Worm (Caenorhabditis elegans): ENCODE data around the gene cul-5.

cul-5 gene

ce11 chrV:10179235-10179634 is at the start of gene cul-5:
Gene cul-5, plus strand, starts transcription at chrV:10179535.
- TF ChIP-seq ceh-36 (tag; optimal IDR thresholded peaks at IDR 0.05) (no peak), B0310.2 (tag; optimal IDR thresholded peaks at IDR 0.05) (no peak), ceh-13 (GFP tag; optimal IDR thresholded peaks at IDR 0.05) (no peak), scrt-1 (GFP tag; IDR thresholded peaks at IDR 0.05) (no peak), flt-1 (GFP tag; IDR thresholded peaks at IDR 0.05) (no peak), hmg-4 (GFP tag; optimal IDR thresholded peaks at IDR 0.05) (no peak), sea-1 (GFP tag; conservative IDR thresholded peaks at IDR 0.05) (no peak), hnd-1 (tag; optimal IDR thresholded peaks at IDR 0.05) (no peak), F13C5.2 (tag; optimal IDR thresholded peaks at IDR 0.05) (no peak), tbx-37 (GFP tag; conservative IDR thresholded peaks at IDR 0.05) (no peak), tra-4 (tag; optimal IDR thresholded peaks at IDR 0.05) (no peak), pes-1 (GFP tag; IDR thresholded peaks at IDR 0.05) (no peak), aly-1 (tag; optimal IDR thresholded peaks at IDR 0.05) (no peak), hmbx-1 (tag; optimal IDR thresholded peaks at IDR 0.05) (no peak), tbx-11 (GFP tag; IDR thresholded peaks at IDR 0.05) (no peak), ama-1 (optimal IDR thresholded peaks at IDR 0.05) (no peak), ets-7 (tag; optimal IDR thresholded peaks at IDR 0.05) (no peak)

ce11 chrV:10130195-10130594 is 49.1 kb upstream of the cul-5 start, which contains the start of gene aos-1:
Gene aos-1, minus strand, starts transcription at chrV:10130295.
- TF ChIP-seq ama-1 (optimal IDR thresholded peaks at IDR 0.05) (no peak), B0310.2 (tag; optimal IDR thresholded peaks at IDR 0.05) (no peak), aly-1 (tag; optimal IDR thresholded peaks at IDR 0.05) (no peak), sea-1 (GFP tag; conservative IDR thresholded peaks at IDR 0.05) (no peak)

- TF ChIP-seq hmbx-1 (tag; optimal IDR thresholded peaks at IDR 0.05), result no peak
- TF ChIP-seq scrt-1 (GFP tag; IDR thresholded peaks at IDR 0.05), result no peak
- no peak for TF ChIP-seq hnd-1 (tag; optimal IDR thresholded peaks at IDR 0.05)
- TF ChIP-seq pes-1 (GFP tag; IDR thresholded peaks at IDR 0.05), result no peak
- TF ChIP-seq ets-7 (tag; optimal IDR thresholded peaks at IDR 0.05), result no peak
- TF ChIP-seq hmg-4 (GFP tag; optimal IDR thresholded peaks at IDR 0.05), result no peak
- TF ChIP-seq tbx-11 (GFP tag; IDR thresholded peaks at IDR 0.05), result no peak
- no peak for TF ChIP-seq flt-1 (GFP tag; IDR thresholded peaks at IDR 0.05)
- no peak for TF ChIP-seq ama-1 (optimal IDR thresholded peaks at IDR 0.05)
- no peak for TF ChIP-seq ceh-13 (GFP tag; optimal IDR thresholded peaks at IDR 0.05)
- TF ChIP-seq aly-1 (tag; optimal IDR thresholded peaks at IDR 0.05), result no peak
- no peak for TF ChIP-seq B0310.2 (tag; optimal IDR thresholded peaks at IDR 0.05)
These were observed 46.1 kb upstream of the cul-5 start for ce11 chrV:10133277-10133676.

- TF ChIP-seq ceh-36 (tag; optimal IDR thresholded peaks at IDR 0.05), result no peak
- TF ChIP-seq ets-7 (tag; optimal IDR thresholded peaks at IDR 0.05), result no peak
- TF ChIP-seq ceh-13 (GFP tag; optimal IDR thresholded peaks at IDR 0.05), result no peak
- TF ChIP-seq tbx-11 (GFP tag; IDR thresholded peaks at IDR 0.05), result no peak
- no peak for TF ChIP-seq tbx-37 (GFP tag; conservative IDR thresholded peaks at IDR 0.05)
- no peak for TF ChIP-seq F13C5.2 (tag; optimal IDR thresholded peaks at IDR 0.05)
- no peak for TF ChIP-seq pes-1 (GFP tag; IDR thresholded peaks at IDR 0.05)
- no peak for TF ChIP-seq hmbx-1 (tag; optimal IDR thresholded peaks at IDR 0.05)
- TF ChIP-seq scrt-1 (GFP tag; IDR thresholded peaks at IDR 0.05), result no peak
- no peak for TF ChIP-seq hmg-4 (GFP tag; optimal IDR thresholded peaks at IDR 0.05)
- no peak for TF ChIP-seq sea-1 (GFP tag; conservative IDR thresholded peaks at IDR 0.05)
- TF ChIP-seq ama-1 (optimal IDR thresholded peaks at IDR 0.05), result no peak
- TF ChIP-seq B0310.2 (tag; optimal IDR thresholded peaks at IDR 0.05), result no peak
These were observed 45.1 kb upstream of the cul-5 start, which contains the start of the genes C08B6.18, wdr-20 and C08B6.8 for ce11 chrV:10134077-10134693. Gene C08B6.18, minus strand, starts transcription at chrV:10134127. Gene wdr-20, minus strand, starts transcription at chrV:10134158. Gene C08B6.8, plus strand, starts transcription at chrV:10134643.

- TF ChIP-seq hmg-4 (GFP tag; optimal IDR thresholded peaks at IDR 0.05) (no peak), tbx-37 (GFP tag; conservative IDR thresholded peaks at IDR 0.05) (no peak), tbx-11 (GFP tag; IDR thresholded peaks at IDR 0.05) (no peak), hnd-1 (tag; optimal IDR thresholded peaks at IDR 0.05) (no peak), sea-1 (GFP tag; conservative IDR thresholded peaks at IDR 0.05) (no peak), aly-1 (tag; optimal IDR thresholded peaks at IDR 0.05) (no peak), scrt-1 (GFP tag; IDR thresholded peaks at IDR 0.05) (no peak), hmbx-1 (tag; optimal IDR thresholded peaks at IDR 0.05) (no peak)
These were observed 33.7 kb upstream of the cul-5 start, which contains the start of gene C51E3.9 for ce11 chrV:10145653-10146052. Gene C51E3.9, plus strand, starts transcription at chrV:10145953.

- TF ChIP-seq ets-7 (tag; optimal IDR thresholded peaks at IDR 0.05) (no peak), pes-1 (GFP tag; IDR thresholded peaks at IDR 0.05) (no peak), aly-1 (tag; optimal IDR thresholded peaks at IDR 0.05) (no peak), tbx-11 (GFP tag; IDR thresholded peaks at IDR 0.05) (no peak), scrt-1 (GFP tag; IDR thresholded peaks at IDR 0.05) (no peak), B0310.2 (tag; optimal IDR thresholded peaks at IDR 0.05) (no peak), hmg-4 (GFP tag; optimal IDR thresholded peaks at IDR 0.05) (no peak), hmbx-1 (tag; optimal IDR thresholded peaks at IDR 0.05) (no peak), sea-1 (GFP tag; conservative IDR thresholded peaks at IDR 0.05) (no peak), ceh-13 (GFP tag; optimal IDR thresholded peaks at IDR 0.05) (no peak), ama-1 (optimal IDR thresholded peaks at IDR 0.05) (no peak), flt-1 (GFP tag; IDR thresholded peaks at IDR 0.05) (no peak), hnd-1 (tag; optimal IDR thresholded peaks at IDR 0.05) (no peak), tbx-37 (GFP tag; conservative IDR thresholded peaks at IDR 0.05) (no peak), ceh-36 (tag; optimal IDR thresholded peaks at IDR 0.05) (no peak), F13C5.2 (tag; optimal IDR thresholded peaks at IDR 0.05) (no peak), tra-4 (tag; optimal IDR thresholded peaks at IDR 0.05) (no peak)
These were observed 32.5 kb upstream of the cul-5 start for ce11 chrV:10146787-10147186.

- no peak for TF ChIP-seq scrt-1 (GFP tag; IDR thresholded peaks at IDR 0.05)
These were observed 31.0 kb upstream of the cul-5 start, which contains the start of gene srsx-26 for ce11 chrV:10148352-10148751. Gene srsx-26, plus strand, starts transcription at chrV:10148652.

ce11 chrV:10149728-10150127 is 29.6 kb upstream of the cul-5 start, which contains the start of gene srsx-27:
Gene srsx-27, plus strand, starts transcription at chrV:10150028.
- TF ChIP-seq ceh-13 (GFP tag; optimal IDR thresholded peaks at IDR 0.05), result no peak
- no peak for TF ChIP-seq pes-1 (GFP tag; IDR thresholded peaks at IDR 0.05)
- no peak for TF ChIP-seq B0310.2 (tag; optimal IDR thresholded peaks at IDR 0.05)
- TF ChIP-seq tbx-11 (GFP tag; IDR thresholded peaks at IDR 0.05), result no peak
- TF ChIP-seq flt-1 (GFP tag; IDR thresholded peaks at IDR 0.05), result no peak
- no peak for TF ChIP-seq tra-4 (tag; optimal IDR thresholded peaks at IDR 0.05)
- TF ChIP-seq hmg-4 (GFP tag; optimal IDR thresholded peaks at IDR 0.05), result no peak
- TF ChIP-seq sea-1 (GFP tag; conservative IDR thresholded peaks at IDR 0.05), result no peak
- TF ChIP-seq ets-7 (tag; optimal IDR thresholded peaks at IDR 0.05), result no peak
- TF ChIP-seq hmbx-1 (tag; optimal IDR thresholded peaks at IDR 0.05), result no peak
- TF ChIP-seq scrt-1 (GFP tag; IDR thresholded peaks at IDR 0.05), result no peak
- TF ChIP-seq tbx-37 (GFP tag; conservative IDR thresholded peaks at IDR 0.05), result no peak
- no peak for TF ChIP-seq hnd-1 (tag; optimal IDR thresholded peaks at IDR 0.05)
- TF ChIP-seq F13C5.2 (tag; optimal IDR thresholded peaks at IDR 0.05), result no peak
- no peak for TF ChIP-seq ama-1 (optimal IDR thresholded peaks at IDR 0.05)
- TF ChIP-seq aly-1 (tag; optimal IDR thresholded peaks at IDR 0.05), result no peak
- TF ChIP-seq ceh-36 (tag; optimal IDR thresholded peaks at IDR 0.05), result no peak

All from whole organism, early embryonic.